Fruit fly (Drosophila melanogaster) whole organism, wandering third instar larva: ENCODE measurements around the gene stv.
A peak's percentile ranks its signal among the peaks of the same experiment; 100 is the strongest.

Experiments
- Abd-B ChIP-seq: fragments of >200 bp; optimal IDR thresholded peaks from 2 replicates; lab custom pipeline; 2017; ENCODE audit warnings: missing biosample characterization, missing genetic modification characterization
- CG32264 ChIP-seq: fragments of 200-800 bp; sonication (Bioruptor generic); optimal IDR thresholded peaks from 2 replicates; lab custom pipeline; 2016; ENCODE audit warnings: missing biosample characterization, missing genetic modification characterization
- CG9705 ChIP-seq: fragments of 200-800 bp; sonication (Bioruptor generic); optimal IDR thresholded peaks from 2 replicates; lab custom pipeline; 2018; ENCODE audit warnings: missing biosample characterization, mild to moderate bottlenecking, missing genetic modification characterization
- CrebA ChIP-seq: fragments of 200-800 bp; sonication (Bioruptor generic); optimal IDR thresholded peaks from 2 replicates; lab custom pipeline; 2016; ENCODE audit warnings: missing biosample characterization, mild to moderate bottlenecking, missing genetic modification characterization, borderline replicate concordance
- Dfd ChIP-seq: fragments of >200 bp; optimal IDR thresholded peaks from 2 replicates; lab custom pipeline; 2017; ENCODE audit warnings: missing biosample characterization, missing genetic modification characterization
- Dif ChIP-seq: fragments of 200-275, 200-300 bp; sonication (Bioruptor generic); optimal IDR thresholded peaks from 2 replicates; lab custom pipeline; 2018; ENCODE audit warnings: missing biosample characterization, missing genetic modification characterization; ENCODE audit not compliant: partially characterized antibody
- GATAd ChIP-seq: sonication (Bioruptor generic); optimal IDR thresholded peaks from 2 replicates; lab custom pipeline; 2016; ENCODE audit warnings: missing biosample characterization, missing genetic modification characterization
- HLH106 ChIP-seq: fragments of 200-800 bp; optimal IDR thresholded peaks from 3 replicates; lab custom pipeline; 2019; ENCODE audit warnings: missing biosample characterization, mild to moderate bottlenecking, missing genetic modification characterization, moderate library complexity
- Hr78 ChIP-seq: fragments of >200 bp; optimal IDR thresholded peaks from 2 replicates; lab custom pipeline; 2017; ENCODE audit warnings: missing biosample characterization, missing genetic modification characterization
- Hr83 ChIP-seq: fragments of 200-300 bp; sonication (Bioruptor generic); optimal IDR thresholded peaks from 2 replicates; lab custom pipeline; 2016; ENCODE audit warnings: missing biosample characterization, mild to moderate bottlenecking, missing genetic modification characterization, moderate library complexity; ENCODE audit not compliant: poor library complexity, severe bottlenecking
- Jra ChIP-seq: sonication (Bioruptor generic); optimal IDR thresholded peaks from 2 replicates; lab custom pipeline; 2016; ENCODE audit warnings: missing biosample characterization, missing genetic modification characterization
- Mio ChIP-seq: sonication (Bioruptor generic); optimal IDR thresholded peaks from 2 replicates; lab custom pipeline; 2016; ENCODE audit warnings: missing biosample characterization, missing genetic modification characterization
- Myc ChIP-seq: fragments of >200 bp; optimal IDR thresholded peaks from 2 replicates; lab custom pipeline; 2017
- N ChIP-seq: fragments of >200 bp; optimal IDR thresholded peaks from 2 replicates; lab custom pipeline; 2018; ENCODE audit warnings: missing biosample characterization, missing external identifiers, missing genetic modification characterization
- OdsH ChIP-seq: fragments of 200-800 bp; sonication (Bioruptor generic); optimal IDR thresholded peaks from 2 replicates; lab custom pipeline; 2016; ENCODE audit warnings: missing biosample characterization, mild to moderate bottlenecking, missing genetic modification characterization
- Rel ChIP-seq, 2 experiments: fragments of 200-800 bp; sonication (Bioruptor generic) in 1 of 2; optimal IDR thresholded peaks; 2 replicates in 1 of 2; 3 replicates in 1 of 2; lab custom pipeline; 2016 to 2019; ENCODE audit warnings: mild to moderate bottlenecking in 2 of 2, missing biosample characterization in 2 of 2, missing genetic modification characterization in 2 of 2, moderate library complexity in 1 of 2
- Sp1 ChIP-seq: fragments of 200-800 bp; sonication (Bioruptor generic); optimal IDR thresholded peaks from 3 replicates; lab custom pipeline; 2019; ENCODE audit warnings: missing biosample characterization, mild to moderate bottlenecking, missing genetic modification characterization, moderate library complexity
- br ChIP-seq: fragments of 200-800 bp; sonication (Bioruptor generic); optimal IDR thresholded peaks from 2 replicates; lab custom pipeline; 2016; ENCODE audit warnings: missing biosample characterization, missing genetic modification characterization
- brk ChIP-seq: fragments of 200-800 bp; sonication (Bioruptor generic); optimal IDR thresholded peaks from 2 replicates; lab custom pipeline; 2016; ENCODE audit warnings: missing biosample characterization, mild to moderate bottlenecking, missing genetic modification characterization
- dl ChIP-seq, 2 experiments: fragments of 175-275, 200-275 bp in 1 of 2; fragments of 200-275 bp in 1 of 2; sonication (Bioruptor generic); optimal IDR thresholded peaks; lab custom pipeline; 2018; ENCODE audit warnings: mild to moderate bottlenecking in 2 of 2, missing biosample characterization in 2 of 2, missing genetic modification characterization in 2 of 2, moderate library complexity in 2 of 2; ENCODE audit not compliant: partially characterized antibody in 2 of 2, insufficient read depth in 1 of 2
- dmrt93B ChIP-seq: fragments of 200-800 bp; sonication (Bioruptor generic); optimal IDR thresholded peaks from 2 replicates; lab custom pipeline; 2018; ENCODE audit warnings: missing biosample characterization, mild to moderate bottlenecking, missing genetic modification characterization
- dsf ChIP-seq: sonication (Bioruptor generic); optimal IDR thresholded peaks from 2 replicates; lab custom pipeline; 2016; ENCODE audit warnings: missing biosample characterization, missing genetic modification characterization, borderline replicate concordance
- ey ChIP-seq: fragments of 200-800 bp; sonication (Bioruptor generic); optimal IDR thresholded peaks from 2 replicates; lab custom pipeline; 2016; ENCODE audit warnings: missing biosample characterization, missing genetic modification characterization
- foxo ChIP-seq, 2 experiments: fragments of 200-800 bp; sonication (Bioruptor generic); optimal IDR thresholded peaks; 2 replicates in 1 of 2; 3 replicates in 1 of 2; lab custom pipeline; 2016 to 2017; ENCODE audit warnings: missing biosample characterization in 2 of 2, missing genetic modification characterization in 2 of 2
- fru ChIP-seq: fragments of 200-800 bp; sonication (Bioruptor generic); optimal IDR thresholded peaks from 3 replicates; lab custom pipeline; 2016; ENCODE audit warnings: missing biosample characterization, mild to moderate bottlenecking, missing genetic modification characterization
- h ChIP-seq: fragments of 200-800 bp; sonication (Bioruptor generic); optimal IDR thresholded peaks from 3 replicates; lab custom pipeline; 2016; ENCODE audit warnings: missing biosample characterization, mild to moderate bottlenecking, missing genetic modification characterization
- jim ChIP-seq: fragments of 175-275, 200-325 bp; sonication (Bioruptor generic); optimal IDR thresholded peaks from 2 replicates; lab custom pipeline; 2016; ENCODE audit warnings: missing biosample characterization, mild to moderate bottlenecking, missing genetic modification characterization
- lola ChIP-seq: fragments of >200 bp; optimal IDR thresholded peaks from 2 replicates; lab custom pipeline; 2017; ENCODE audit warnings: missing biosample characterization, missing genetic modification characterization
- pan ChIP-seq: fragments of >200 bp; optimal IDR thresholded peaks from 2 replicates; lab custom pipeline; 2017
- psq ChIP-seq: fragments of 200-800 bp; sonication (Bioruptor generic); optimal IDR thresholded peaks from 3 replicates; lab custom pipeline; 2017; ENCODE audit warnings: missing biosample characterization, mild to moderate bottlenecking, missing genetic modification characterization, moderate library complexity
- rgr ChIP-seq: fragments of 200-800 bp; sonication (Bioruptor generic); optimal IDR thresholded peaks from 3 replicates; lab custom pipeline; 2016; ENCODE audit warnings: missing biosample characterization, mild to moderate bottlenecking, missing genetic modification characterization
- sage ChIP-seq: fragments of 200-800 bp; sonication (Bioruptor generic); optimal IDR thresholded peaks from 2 replicates; lab custom pipeline; 2016; ENCODE audit warnings: missing biosample characterization, mild to moderate bottlenecking, missing genetic modification characterization
- sv ChIP-seq: fragments of 200-800 bp; sonication (Bioruptor generic); optimal IDR thresholded peaks from 3 replicates; lab custom pipeline; 2016; ENCODE audit warnings: missing biosample characterization, missing genetic modification characterization
- tai ChIP-seq: sonication (Bioruptor generic); optimal IDR thresholded peaks from 2 replicates; lab custom pipeline; 2016; ENCODE audit warnings: missing biosample characterization, missing genetic modification characterization
- usp ChIP-seq: fragments of >200 bp; optimal IDR thresholded peaks from 2 replicates; lab custom pipeline; 2017; ENCODE audit warnings: missing biosample characterization, missing genetic modification characterization
- woc ChIP-seq: sonication (Bioruptor generic); optimal IDR thresholded peaks from 2 replicates; lab custom pipeline; 2016; ENCODE audit warnings: missing biosample characterization, mild to moderate bottlenecking, missing genetic modification characterization

Gene stv

DNA sequence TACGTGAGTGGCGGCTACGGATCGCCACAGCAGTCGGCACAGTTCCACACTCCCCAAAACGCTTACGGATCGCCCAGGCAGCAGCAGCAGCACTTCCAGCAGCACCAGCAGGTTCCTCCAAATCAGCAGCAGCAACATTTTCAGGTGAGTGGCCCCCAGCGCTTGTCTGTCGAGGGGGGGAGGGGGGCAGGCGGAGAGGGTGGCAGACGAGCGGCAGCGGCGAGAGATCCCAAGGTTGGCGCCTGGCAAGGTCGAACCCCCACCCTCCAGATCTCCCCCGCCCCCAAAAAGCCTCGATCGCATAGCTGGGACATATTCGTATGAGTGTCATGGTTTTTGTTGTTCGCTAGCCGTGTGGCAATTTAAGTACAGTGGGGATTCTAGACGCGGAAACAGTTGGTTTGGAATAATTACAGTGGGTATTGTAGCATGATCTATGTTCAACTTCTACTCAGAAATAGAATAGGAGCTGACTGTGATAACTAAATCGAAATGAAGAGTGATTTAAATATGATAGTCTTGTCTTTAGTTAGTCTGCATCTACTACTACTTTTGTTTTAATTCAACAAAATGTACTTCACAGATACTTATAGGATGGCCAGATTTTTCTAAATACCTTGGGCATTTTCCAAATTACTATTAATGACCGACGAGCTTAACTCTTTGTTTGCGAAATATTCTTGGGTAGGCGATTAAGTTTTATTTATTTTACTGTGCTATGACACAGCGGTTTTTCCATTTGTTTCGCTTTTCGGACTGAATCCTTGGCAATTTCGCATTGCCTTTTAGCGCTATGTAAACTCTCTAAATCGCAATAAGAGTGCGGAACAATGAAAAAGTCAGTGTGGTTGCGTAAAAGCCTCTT, 1.2 kb downstream of the stv start:
- TF ChIP-seq Dfd (GFP tag; lab: Kevin White, UChicago), result peak; percentile 32
- TF ChIP-seq GATAd, result no peak
- TF ChIP-seq rgr (GFP tag; lab: Kevin White, UChicago), result peak; percentile 10
- TF ChIP-seq dmrt93B (GFP tag; lab: Kevin White, UChicago), result no peak
- no peak for TF ChIP-seq CG32264 (GFP tag; lab: Kevin White, UChicago)
- TF ChIP-seq sv (GFP tag; lab: Kevin White, UChicago), result no peak
- peak; percentile 32 for TF ChIP-seq ey (GFP tag; lab: Kevin White, UChicago)
- TF ChIP-seq N (GFP tag; lab: Kevin White, UChicago), result no peak
- no peak for TF ChIP-seq Rel (GFP tag; optimal IDR thresholded peaks at IDR 0.05; lab: Kevin White, UChicago)
- no peak for TF ChIP-seq Rel (tag; optimal IDR thresholded peaks at IDR 0.05; lab: Kevin White, UChicago)
- TF ChIP-seq CrebA, result no peak
- TF ChIP-seq br (GFP tag; lab: Kevin White, UChicago), result no peak
- TF ChIP-seq foxo (GFP tag; optimal IDR thresholded peaks at IDR 0.05; lab: Kevin White, UChicago), result peak in 1 of 2 experiments; percentile 43
- TF ChIP-seq Dif (GFP tag; lab: Kevin White, UChicago), result no peak
- no peak for TF ChIP-seq Hr83 (GFP tag; lab: Kevin White, UChicago)
- peak; percentile 34 for TF ChIP-seq fru (GFP tag; lab: Kevin White, UChicago)
- TF ChIP-seq Sp1 (GFP tag; lab: Kevin White, UChicago), result no peak
- peak; percentile 23 for TF ChIP-seq HLH106 (tag; lab: Kevin White, UChicago)
- no peak for TF ChIP-seq dl (GFP tag; optimal IDR thresholded peaks at IDR 0.05; lab: Kevin White, UChicago; ENCODE audit: insufficient read depth in 1 of 2, partially characterized antibody in 2 of 2)
- TF ChIP-seq h (GFP tag; lab: Kevin White, UChicago), result peak; percentile 33
- TF ChIP-seq Mio (GFP tag; lab: Kevin White, UChicago), result no peak
- no peak for TF ChIP-seq woc
- no peak for TF ChIP-seq CG9705 (GFP tag; lab: Kevin White, UChicago)

DNA sequence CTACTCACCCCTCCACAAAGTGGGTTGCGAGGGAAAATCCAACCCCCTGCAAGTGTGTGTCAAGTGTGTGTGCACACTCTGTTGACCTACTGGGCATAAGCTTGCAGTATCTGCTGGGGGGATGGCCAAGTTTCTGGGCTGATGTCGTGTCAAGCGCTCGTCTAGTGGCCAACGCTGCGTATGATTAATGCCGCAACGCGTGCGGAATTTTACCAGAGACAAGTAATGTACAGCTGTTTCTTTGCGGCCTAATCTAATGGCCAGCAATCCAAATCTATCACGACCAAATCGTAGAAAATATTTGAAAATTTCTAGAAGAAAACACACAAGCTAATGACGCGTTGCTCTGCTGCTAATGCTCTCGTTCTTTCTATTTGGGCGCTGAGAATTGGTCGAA, 1.9 kb downstream of the stv start:
- TF ChIP-seq ey (GFP tag; lab: Kevin White, UChicago) (no peak), Dfd (GFP tag; lab: Kevin White, UChicago) (no peak), OdsH (no peak), Myc (lab: Kevin White, UChicago) (no peak), br (GFP tag; lab: Kevin White, UChicago) (no peak), rgr (GFP tag; lab: Kevin White, UChicago) (no peak), CG9705 (GFP tag; lab: Kevin White, UChicago) (no peak), N (GFP tag; lab: Kevin White, UChicago) (no peak), Hr83 (GFP tag; lab: Kevin White, UChicago) (no peak), sage (GFP tag; lab: Kevin White, UChicago) (no peak), brk (no peak)

DNA sequence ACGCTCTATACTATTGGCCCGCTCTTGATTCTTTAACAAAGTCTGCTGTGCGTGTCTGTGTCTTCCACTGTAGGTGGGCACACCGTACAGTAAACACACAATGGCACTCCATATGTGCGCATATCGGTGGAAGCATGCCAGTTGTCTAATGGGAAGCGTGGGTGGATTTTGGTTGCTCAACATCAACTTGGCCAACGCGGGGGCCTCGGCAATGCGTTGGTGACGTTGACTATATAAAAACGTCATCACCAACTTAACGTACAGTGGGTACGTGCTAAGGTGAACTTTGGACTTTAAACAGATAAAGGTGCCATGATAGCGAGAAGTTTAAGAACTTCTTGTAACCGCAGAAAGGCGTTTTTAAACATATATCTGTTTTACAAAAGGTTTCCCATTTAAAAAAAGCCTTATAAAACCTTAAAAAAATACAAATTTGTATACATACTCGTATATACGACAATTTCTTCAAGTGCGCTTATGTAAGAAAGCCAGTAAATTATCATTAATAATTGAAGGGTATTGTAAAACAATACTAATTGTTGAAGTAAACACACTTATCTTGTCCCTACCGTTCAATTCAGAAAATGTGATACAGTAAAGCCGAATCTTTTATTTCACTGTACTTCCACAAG, 2.4 kb downstream of the stv start:
- peak in 1 of 2 experiments; percentile 63 for TF ChIP-seq foxo (GFP tag; optimal IDR thresholded peaks at IDR 0.05; lab: Kevin White, UChicago)
- TF ChIP-seq Mio (GFP tag; lab: Kevin White, UChicago), result no peak
- TF ChIP-seq ey (GFP tag; lab: Kevin White, UChicago), result peak; percentile 39
- no peak for TF ChIP-seq tai (GFP tag; lab: Kevin White, UChicago)
- peak; percentile 58 for TF ChIP-seq rgr (GFP tag; lab: Kevin White, UChicago)
- TF ChIP-seq psq (GFP tag; lab: Kevin White, UChicago), result peak; percentile 27
- TF ChIP-seq HLH106 (tag; lab: Kevin White, UChicago), result peak; percentile 60
- no peak for TF ChIP-seq dsf (GFP tag; lab: Kevin White, UChicago)
- no peak for TF ChIP-seq pan (lab: Kevin White, UChicago)
- TF ChIP-seq br (GFP tag; lab: Kevin White, UChicago), result peak; percentile 15
- TF ChIP-seq fru (GFP tag; lab: Kevin White, UChicago), result peak; percentile 58
- peak; percentile 28 for TF ChIP-seq Sp1 (GFP tag; lab: Kevin White, UChicago)
- peak; percentile 15 for TF ChIP-seq dmrt93B (GFP tag; lab: Kevin White, UChicago)
- no peak for TF ChIP-seq dl (GFP tag; optimal IDR thresholded peaks at IDR 0.05; lab: Kevin White, UChicago; ENCODE audit: insufficient read depth in 1 of 2, partially characterized antibody in 2 of 2)
- no peak for TF ChIP-seq Rel (GFP tag; optimal IDR thresholded peaks at IDR 0.05; lab: Kevin White, UChicago)
- no peak for TF ChIP-seq Rel (tag; optimal IDR thresholded peaks at IDR 0.05; lab: Kevin White, UChicago)
- TF ChIP-seq lola, result no peak
- no peak for TF ChIP-seq Dfd (GFP tag; lab: Kevin White, UChicago)
- TF ChIP-seq CG9705 (GFP tag; lab: Kevin White, UChicago), result peak; percentile 29
- TF ChIP-seq h (GFP tag; lab: Kevin White, UChicago), result peak; percentile 51
- no peak for TF ChIP-seq Hr83 (GFP tag; lab: Kevin White, UChicago)
- TF ChIP-seq Abd-B (GFP tag; lab: Kevin White, UChicago), result no peak
- peak; percentile 25 for TF ChIP-seq brk
- TF ChIP-seq Myc (lab: Kevin White, UChicago), result no peak
- no peak for TF ChIP-seq Hr78
- no peak for TF ChIP-seq jim (GFP tag; lab: Kevin White, UChicago)
- TF ChIP-seq OdsH, result no peak
- TF ChIP-seq usp (GFP tag; lab: Kevin White, UChicago), result no peak
- TF ChIP-seq N (GFP tag; lab: Kevin White, UChicago), result no peak
- TF ChIP-seq sage (GFP tag; lab: Kevin White, UChicago), result no peak
- no peak for TF ChIP-seq Jra (GFP tag; lab: Kevin White, UChicago)
- TF ChIP-seq Dif (GFP tag; lab: Kevin White, UChicago), result no peak
- TF ChIP-seq CG32264 (GFP tag; lab: Kevin White, UChicago), result no peak
- TF ChIP-seq sv (GFP tag; lab: Kevin White, UChicago), result no peak
- no peak for TF ChIP-seq GATAd
- no peak for TF ChIP-seq CrebA
- peak; percentile 46 for TF ChIP-seq woc
